Fruit fly (Drosophila melanogaster) whole organism, pupa: Measurements from ENCODE around the gene CG42813.

Experiments used
- CG10348 ChIP-seq: fragments of 200-800 bp; sonication (Bioruptor generic); IDR thresholded peaks from 2 replicates; pipeline ENCODE4 v1.3.6; 2022; ENCODE audit warnings: missing biosample characterization, missing genetic modification characterization
- CG13204 ChIP-seq: fragments of 200-800 bp; sonication (Bioruptor generic); optimal IDR thresholded peaks from 2 replicates; lab custom pipeline; 2018; ENCODE audit warnings: missing biosample characterization, mild to moderate bottlenecking, missing genetic modification characterization, moderate library complexity
- CG15710 ChIP-seq: fragments of 200-800 bp; sonication (Bioruptor generic); optimal IDR thresholded peaks from 2 replicates; lab custom pipeline; 2018; ENCODE audit warnings: missing biosample characterization, mild to moderate bottlenecking, missing genetic modification characterization, moderate library complexity
- CG17806 ChIP-seq: fragments of 200-800 bp; sonication (Bioruptor generic); optimal IDR thresholded peaks from 2 replicates; lab custom pipeline; 2018; ENCODE audit warnings: missing biosample characterization, mild to moderate bottlenecking, missing genetic modification characterization, moderate library complexity
- CG32121 ChIP-seq: fragments of 200-800 bp; sonication (Bioruptor generic); IDR thresholded peaks from 2 replicates; pipeline ENCODE4 v1.3.6; 2022; ENCODE audit warnings: missing biosample characterization, missing genetic modification characterization
- CG34367 ChIP-seq: fragments of 200-800 bp; sonication (Bioruptor generic); optimal IDR thresholded peaks from 2 replicates; lab custom pipeline; 2018; ENCODE audit warnings: missing biosample characterization, mild to moderate bottlenecking, missing genetic modification characterization
- EcR ChIP-seq: fragments of 200-800 bp; sonication (Bioruptor generic); optimal IDR thresholded peaks from 3 replicates; lab custom pipeline; 2019; ENCODE audit warnings: missing biosample characterization, missing genetic modification characterization, mild to moderate bottlenecking, moderate library complexity, missing genetic modification reagents
- Pif1B ChIP-seq: fragments of 200-800 bp; sonication (Bioruptor generic); optimal IDR thresholded peaks from 3 replicates; lab custom pipeline; 2016; ENCODE audit warnings: missing biosample characterization, missing genetic modification characterization
- rn ChIP-seq: fragments of 200-800 bp; sonication (Bioruptor generic); IDR thresholded peaks from 2 replicates; pipeline ENCODE4 v1.3.6; 2022; ENCODE audit warnings: missing biosample characterization, missing genetic modification characterization

DNA sequence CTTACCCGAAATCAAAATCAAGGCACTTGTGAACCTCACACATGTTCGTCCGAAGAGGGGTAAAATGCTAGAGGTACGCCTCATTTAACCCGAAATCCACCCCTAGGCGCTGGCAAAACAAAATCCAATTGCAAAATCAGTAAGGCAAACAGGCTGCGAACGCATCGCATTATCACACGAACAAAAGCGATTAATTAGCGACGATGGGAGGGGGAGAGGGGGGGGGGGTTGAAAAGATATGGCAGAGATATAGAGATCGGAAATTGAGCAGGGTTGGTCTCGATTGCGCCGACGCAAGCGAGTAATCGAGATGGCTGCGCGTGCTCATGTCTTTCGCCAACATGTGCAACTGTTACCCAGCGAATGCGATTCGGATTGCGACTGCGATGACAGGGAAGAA lies 31.5 kb downstream of the CG42813 start:
- no peak for TF ChIP-seq Pif1B (GFP tag; lab: Kevin White, UChicago)
- TF ChIP-seq CG10348 (GFP tag; lab: Robert Waterston, UW), result no peak
- no peak for TF ChIP-seq CG15710
- no peak for TF ChIP-seq EcR (GFP tag; lab: Kevin White, UChicago)
- TF ChIP-seq CG34367 (tag; lab: Kevin White, UChicago), result no peak
- TF ChIP-seq CG17806 (tag; lab: Kevin White, UChicago), result no peak
- no peak for TF ChIP-seq rn (GFP tag; lab: Robert Waterston, UW)
- TF ChIP-seq CG13204, result no peak
- no peak for TF ChIP-seq CG32121 (GFP tag; lab: Robert Waterston, UW)
